Fruit fly (Drosophila melanogaster) whole organism, embryonic: ENCODE measurements around the gene CG15461.

ENCODE experiments used
- CG10209 ChIP-seq: fragments of 200-800 bp; sonication (Bioruptor generic); optimal IDR thresholded peaks from 3 replicates; lab custom pipeline; 2017; ENCODE audit warnings: missing biosample characterization, mild to moderate bottlenecking, missing genetic modification characterization, missing genetic modification reagents
- CG1233 ChIP-seq: fragments of 200-800 bp; sonication (Bioruptor generic); optimal IDR thresholded peaks from 4 replicates; lab custom pipeline; 2018; ENCODE audit warnings: missing biosample characterization, mild to moderate bottlenecking, missing genetic modification characterization
- CG13775 ChIP-seq: fragments of 200-800 bp; sonication (Bioruptor generic); optimal IDR thresholded peaks from 3 replicates; lab custom pipeline; 2017; ENCODE audit warnings: missing biosample characterization, mild to moderate bottlenecking, missing genetic modification characterization
- CG14441 ChIP-seq: fragments of 200-800 bp; sonication (Bioruptor generic); IDR thresholded peaks from 2 replicates; pipeline ENCODE4 v1.3.6; 2022; ENCODE audit warnings: missing biosample characterization, missing genetic modification characterization
- CG1529 ChIP-seq: fragments of 200-800 bp; sonication (Bioruptor generic); optimal IDR thresholded peaks from 3 replicates; lab custom pipeline; 2018; ENCODE audit warnings: missing biosample characterization, missing genetic modification characterization
- CG1603 ChIP-seq: fragments of 200-800 bp; sonication (Bioruptor generic); optimal IDR thresholded peaks from 2 replicates; lab custom pipeline; 2019; ENCODE audit warnings: missing biosample characterization, mild to moderate bottlenecking, missing genetic modification characterization, moderate library complexity
- CG16815 ChIP-seq: fragments of 200-800 bp; sonication (Bioruptor generic); optimal IDR thresholded peaks from 3 replicates; lab custom pipeline; 2017; ENCODE audit warnings: missing biosample characterization, mild to moderate bottlenecking, missing genetic modification characterization
- CG17328 ChIP-seq: fragments of 200-800 bp; sonication (Bioruptor generic); IDR thresholded peaks from 2 replicates; pipeline ENCODE4 v1.3.6; 2022; ENCODE audit warnings: missing biosample characterization, missing genetic modification characterization
- CG17359 ChIP-seq: fragments of 200-800 bp; sonication (Bioruptor generic); optimal IDR thresholded peaks from 3 replicates; lab custom pipeline; 2018; ENCODE audit warnings: missing biosample characterization, mild to moderate bottlenecking, missing genetic modification characterization, moderate library complexity
- CG17802 ChIP-seq: fragments of 200-800 bp; sonication (Bioruptor generic); optimal IDR thresholded peaks from 2 replicates; lab custom pipeline; 2018; ENCODE audit warnings: missing biosample characterization, mild to moderate bottlenecking, missing genetic modification characterization, moderate library complexity
- CG1792 ChIP-seq: fragments of 200-800 bp; sonication (Bioruptor generic); optimal IDR thresholded peaks from 2 replicates; lab custom pipeline; 2016; ENCODE audit warnings: missing biosample characterization, missing genetic modification characterization
- CG3281 ChIP-seq: fragments of 200-800 bp; sonication (Bioruptor generic); optimal IDR thresholded peaks from 3 replicates; lab custom pipeline; 2017; ENCODE audit warnings: missing biosample characterization, mild to moderate bottlenecking, missing genetic modification characterization
- CG34376 ChIP-seq: fragments of 200-800 bp; sonication (Bioruptor generic); optimal IDR thresholded peaks from 2 replicates; lab custom pipeline; 2018; ENCODE audit warnings: missing biosample characterization, mild to moderate bottlenecking, missing genetic modification characterization
- CG9876 ChIP-seq: fragments of 200-800 bp; sonication (Bioruptor generic); optimal IDR thresholded peaks from 2 replicates; lab custom pipeline; 2016; ENCODE audit warnings: missing biosample characterization, missing genetic modification characterization
- Camta ChIP-seq: fragments of 200-800 bp; sonication (Bioruptor generic); optimal IDR thresholded peaks from 2 replicates; lab custom pipeline; 2016; ENCODE audit warnings: missing biosample characterization, missing genetic modification characterization
- Chrac-16 ChIP-seq: fragments of 200-800 bp; sonication (Bioruptor generic); optimal IDR thresholded peaks from 3 replicates; lab custom pipeline; 2016; ENCODE audit warnings: missing biosample characterization, missing genetic modification characterization
- CoRest ChIP-seq: fragments of 200-800 bp; sonication (Bioruptor generic); optimal IDR thresholded peaks from 3 replicates; lab custom pipeline; 2018; ENCODE audit warnings: missing biosample characterization, mild to moderate bottlenecking, missing genetic modification characterization, moderate library complexity
- D ChIP-seq, 2 experiments: fragments of 200-800 bp in 1 of 2; fragments of >200 bp in 1 of 2; sonication (Bioruptor generic) in 1 of 2; optimal IDR thresholded peaks; 2 replicates in 1 of 2; 3 replicates in 1 of 2; lab custom pipeline; 2017; ENCODE audit warnings: mild to moderate bottlenecking in 1 of 2, missing biosample characterization in 1 of 2, missing genetic modification characterization in 1 of 2, missing genetic modification reagents in 1 of 2
- Dip3 ChIP-seq: fragments of 200-800 bp; sonication (Bioruptor generic); optimal IDR thresholded peaks from 3 replicates; lab custom pipeline; 2016; ENCODE audit warnings: missing biosample characterization, missing genetic modification characterization
- Ets65A ChIP-seq: fragments of 200-800 bp; sonication (Bioruptor generic); peaks from one replicate; lab custom pipeline; 2016; ENCODE audit warnings: missing biosample characterization, missing genetic modification characterization
- HHEX ChIP-seq: fragments of 200-800 bp; sonication (Bioruptor generic); optimal IDR thresholded peaks from 3 replicates; lab custom pipeline; 2017; ENCODE audit warnings: missing biosample characterization, mild to moderate bottlenecking, missing genetic modification characterization, missing genetic modification reagents
- Nf-YC ChIP-seq: fragments of 200-800 bp; optimal IDR thresholded peaks from 3 replicates; lab custom pipeline; 2019; ENCODE audit warnings: missing biosample characterization, mild to moderate bottlenecking, missing genetic modification characterization, moderate library complexity
- Pdp1 ChIP-seq, 2 experiments: fragments of 200-800 bp; sonication (Bioruptor generic); optimal IDR thresholded peaks; 3 replicates each; lab custom pipeline; 2016; ENCODE audit warnings: missing biosample characterization in 2 of 2, missing genetic modification characterization in 2 of 2, mild to moderate bottlenecking in 1 of 2, moderate library complexity in 1 of 2
- Side ChIP-seq: fragments of 200-800 bp; sonication (Bioruptor generic); optimal IDR thresholded peaks from 2 replicates; lab custom pipeline; 2016; ENCODE audit warnings: missing biosample characterization, missing genetic modification characterization
- Xbp1 ChIP-seq: fragments of 200-800 bp; sonication (Bioruptor generic); optimal IDR thresholded peaks from 3 replicates; lab custom pipeline; 2016; ENCODE audit warnings: missing biosample characterization, mild to moderate bottlenecking, missing genetic modification characterization
- amos ChIP-seq: fragments of 200-800 bp; sonication (Bioruptor generic); IDR thresholded peaks from 2 replicates; pipeline ENCODE4 v1.3.6; 2022; ENCODE audit warnings: missing biosample characterization, missing genetic modification characterization; ENCODE audit not compliant: partially characterized antibody
- ap ChIP-seq: fragments of 200-800 bp; sonication (Bioruptor generic); IDR thresholded peaks from 2 replicates; pipeline ENCODE4 v1.3.6; 2022; ENCODE audit warnings: missing biosample characterization, missing genetic modification characterization
- ase ChIP-seq: fragments of 200-800 bp; sonication (Bioruptor generic); IDR thresholded peaks from 3 replicates; pipeline ENCODE4 v1.3.6; 2022; ENCODE audit warnings: missing biosample characterization, missing genetic modification characterization
- crc ChIP-seq: fragments of 200-800 bp; sonication (Bioruptor generic); optimal IDR thresholded peaks from 2 replicates; lab custom pipeline; 2016; ENCODE audit warnings: missing biosample characterization, missing genetic modification characterization
- danr ChIP-seq: fragments of 200-800 bp; sonication (Bioruptor generic); IDR thresholded peaks from 2 replicates; pipeline ENCODE4 v1.3.6; 2022; ENCODE audit warnings: missing biosample characterization, missing genetic modification characterization
- dmrt11E ChIP-seq: fragments of 200-800 bp; sonication (Bioruptor generic); optimal IDR thresholded peaks from 3 replicates; lab custom pipeline; 2018; ENCODE audit warnings: missing biosample characterization, mild to moderate bottlenecking, missing genetic modification characterization, moderate library complexity
- exex ChIP-seq: fragments of 200-800 bp; sonication (Bioruptor generic); optimal IDR thresholded peaks from 4 replicates; lab custom pipeline; 2018; ENCODE audit warnings: missing biosample characterization, mild to moderate bottlenecking, missing genetic modification characterization, moderate library complexity
- grn ChIP-seq: fragments of 200-800 bp; sonication (Bioruptor generic); optimal IDR thresholded peaks from 3 replicates; lab custom pipeline; 2017; ENCODE audit warnings: missing biosample characterization, missing genetic modification characterization
- her ChIP-seq: fragments of 200-800 bp; sonication (Bioruptor generic); optimal IDR thresholded peaks from 2 replicates; lab custom pipeline; 2016; ENCODE audit warnings: missing biosample characterization, missing genetic modification characterization
- lab ChIP-seq: fragments of 200-800 bp; sonication (Bioruptor generic); optimal IDR thresholded peaks from 3 replicates; lab custom pipeline; 2017; ENCODE audit warnings: missing biosample characterization, missing genetic modification characterization, mild to moderate bottlenecking, moderate library complexity, missing genetic modification reagents
- mirr ChIP-seq: fragments of 200-800 bp; sonication (Bioruptor generic); optimal IDR thresholded peaks from 3 replicates; lab custom pipeline; 2018; ENCODE audit warnings: missing biosample characterization, mild to moderate bottlenecking, missing genetic modification characterization
- nmo ChIP-seq: fragments of 200-800 bp; sonication (Bioruptor generic); optimal IDR thresholded peaks from 2 replicates; lab custom pipeline; 2018; ENCODE audit warnings: missing biosample characterization, mild to moderate bottlenecking, missing genetic modification characterization, moderate library complexity
- pan ChIP-seq, 4 experiments: fragments of >200 bp in 3 of 4; fragments of 200-800 bp in 1 of 4; sonication (Bioruptor generic) in 1 of 4; optimal IDR thresholded peaks in 3 of 4; IDR thresholded peaks in 1 of 4; 2 replicates each; pipeline versions ENCODE4 v1.3.6 to Lab custom; 2017 to 2022; ENCODE audit warnings: missing biosample characterization in 2 of 4, missing genetic modification characterization in 2 of 4, mixed read lengths in 1 of 4
- pita ChIP-seq: fragments of 200-800 bp; sonication (Bioruptor generic); optimal IDR thresholded peaks from 2 replicates; lab custom pipeline; 2017; ENCODE audit warnings: missing biosample characterization, mild to moderate bottlenecking, missing genetic modification characterization
- repo ChIP-seq: fragments of 200-800 bp; sonication (Bioruptor generic); optimal IDR thresholded peaks from 2 replicates; lab custom pipeline; 2016; ENCODE audit warnings: missing biosample characterization, missing genetic modification characterization
- so ChIP-seq: fragments of 200-800 bp; sonication (Bioruptor generic); IDR thresholded peaks from 3 replicates; pipeline ENCODE4 v1.3.6; 2022; ENCODE audit warnings: missing biosample characterization, missing genetic modification characterization
- unc-4 ChIP-seq: fragments of 200-800 bp; sonication (Bioruptor generic); IDR thresholded peaks from 2 replicates; pipeline ENCODE4 v1.3.6; 2022; ENCODE audit warnings: missing biosample characterization, missing genetic modification characterization; ENCODE audit not compliant: partially characterized antibody
- wek ChIP-seq: fragments of 200-800 bp; sonication (Bioruptor generic); optimal IDR thresholded peaks from 3 replicates; lab custom pipeline; 2018; ENCODE audit warnings: missing biosample characterization, mild to moderate bottlenecking, missing genetic modification characterization, moderate library complexity

CG15461 gene

dm6 chrX:20492672-20493071, 6.7 kb downstream of the CG15461 start (continued):
- peak; percentile 13 for TF ChIP-seq lab (GFP tag; lab: Kevin White, UChicago)
- TF ChIP-seq Nf-YC (tag; lab: Kevin White, UChicago), result no peak
- TF ChIP-seq ase (GFP tag; lab: Robert Waterston, UW), result no peak
- no peak for TF ChIP-seq CG14441 (GFP tag; lab: Robert Waterston, UW)
- TF ChIP-seq wek (GFP tag; lab: Kevin White, UChicago), result no peak
- TF ChIP-seq Pdp1 (GFP tag; optimal IDR thresholded peaks at IDR 0.05; lab: Kevin White, UChicago), result peak in 1 of 2 experiments; percentile 13
- TF ChIP-seq mirr (GFP tag; lab: Kevin White, UChicago), result peak; percentile 59
- no peak for TF ChIP-seq Xbp1 (GFP tag; lab: Kevin White, UChicago)
- peak; percentile 5 for TF ChIP-seq CG34376 (GFP tag; lab: Kevin White, UChicago)
- peak; percentile 79 for TF ChIP-seq exex (tag; lab: Kevin White, UChicago)

dm6 chrX:20495117-20495516, 9.1 kb downstream of the CG15461 start:
- peak; percentile 42 for TF ChIP-seq Ets65A (GFP tag; lab: Kevin White, UChicago)
- TF ChIP-seq unc-4 (GFP tag; lab: Robert Waterston, UW), result no peak
- TF ChIP-seq grn, result peak; percentile 59
- no peak for TF ChIP-seq mirr (GFP tag; lab: Kevin White, UChicago)
- TF ChIP-seq pan (optimal IDR thresholded peaks at IDR 0.05; lab: Kevin White, UChicago), result no peak
- TF ChIP-seq pan (GFP tag; optimal IDR thresholded peaks at IDR 0.05 in 1 of 2, IDR thresholded peaks at IDR 0.05 in 1 of 2), result peak in 1 of 2 experiments; percentile 24

DNA sequence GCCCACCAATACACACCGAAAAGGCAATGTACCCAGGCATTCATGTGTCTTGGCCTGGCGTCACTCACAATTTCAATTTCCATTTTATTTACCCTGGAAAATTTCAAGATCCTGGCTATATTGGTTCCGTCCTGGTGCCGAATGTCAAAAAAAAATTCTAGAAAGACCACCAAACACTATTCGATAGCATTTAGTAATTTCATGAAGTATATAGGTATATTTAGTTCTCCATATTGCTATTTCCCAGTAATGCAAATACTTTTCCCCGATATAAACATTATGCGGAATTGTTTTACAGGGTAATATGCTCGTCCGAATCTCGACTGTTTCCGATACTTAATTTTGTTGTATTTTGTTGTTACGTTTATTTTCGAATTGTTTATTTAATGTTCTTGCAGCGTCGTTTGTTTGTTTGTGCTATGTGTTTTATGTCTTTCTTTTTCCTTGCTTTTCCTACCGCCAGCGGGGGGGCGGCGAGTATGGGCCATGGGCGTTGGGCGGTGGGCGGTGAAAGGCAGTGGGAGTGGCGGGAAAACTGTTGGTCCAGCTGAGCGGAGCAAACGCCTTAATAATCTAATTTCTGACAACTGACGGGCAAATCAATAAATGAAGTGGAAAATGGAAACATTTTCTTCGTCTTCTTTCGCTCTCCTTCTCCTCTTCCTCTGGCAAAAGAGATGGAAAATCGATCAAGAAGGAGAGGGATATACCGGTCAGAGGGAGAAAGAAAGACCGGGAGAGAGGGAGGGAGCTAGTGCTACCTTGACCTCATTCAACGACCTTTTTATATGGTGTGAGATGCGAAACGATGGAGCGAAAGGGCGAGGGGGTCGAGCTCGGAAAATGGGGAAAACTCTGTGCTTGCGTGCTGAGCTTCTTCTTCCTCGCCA, 10.0 kb downstream of the CG15461 start:
- TF ChIP-seq ap (GFP tag; lab: Robert Waterston, UW) (peak; percentile 45; the same call in 1 of the 2 replicates), Dip3 (GFP tag; lab: Kevin White, UChicago) (peak; percentile 42), CG1529 (GFP tag; lab: Kevin White, UChicago) (peak; percentile 43), crc (no peak), CG17802 (no peak), dmrt11E (tag; lab: Kevin White, UChicago) (peak; percentile 64), CG1792 (GFP tag; lab: Kevin White, UChicago) (peak; percentile 49), CG17328 (GFP tag; lab: Robert Waterston, UW) (peak; percentile 56), so (GFP tag; lab: Robert Waterston, UW) (peak; percentile 21; the same call in 1 of the 3 replicates), CG16815 (peak; percentile 49), CG1233 (GFP tag; lab: Kevin White, UChicago) (peak; percentile 36), HHEX (GFP tag; lab: Kevin White, UChicago) (peak; percentile 40), CG1603 (tag; lab: Kevin White, UChicago) (peak; percentile 66), pita (GFP tag; lab: Kevin White, UChicago) (no peak), Side (peak; percentile 58), Chrac-16 (peak; percentile 50), CG10209 (GFP tag; lab: Kevin White, UChicago) (peak; percentile 57), repo (GFP tag; lab: Kevin White, UChicago) (peak; percentile 4), her (GFP tag; lab: Kevin White, UChicago) (peak; percentile 0), CG13775 (peak; percentile 63), Camta (GFP tag; lab: Kevin White, UChicago) (peak; percentile 58), amos (no peak), danr (GFP tag; lab: Robert Waterston, UW) (0 out of 2 replicates have a peak, but pooled peaks have one; percentile 19), CoRest (tag; lab: Kevin White, UChicago) (peak; percentile 69), D (optimal IDR thresholded peaks at IDR 0.05; lab: Kevin White, UChicago) (no peak), D (GFP tag; optimal IDR thresholded peaks at IDR 0.05; lab: Kevin White, UChicago) (peak; percentile 61), CG9876 (GFP tag; lab: Kevin White, UChicago) (no peak), CG3281 (peak; percentile 49), nmo (peak; percentile 72), CG17359 (peak; percentile 63)
